Worm (Caenorhabditis elegans) whole organism, early embryonic: ENCODE data around the gene del-5.

Experiments used
- B0310.2 ChIP-seq: sonication (generic microtip); optimal IDR thresholded peaks from 2 replicates; lab custom pipeline; 2016; ENCODE audit warnings: mild to moderate bottlenecking, missing genetic modification characterization, missing compliant biosample characterization
- F13C5.2 ChIP-seq: sonication (generic microtip); optimal IDR thresholded peaks from 2 replicates; lab custom pipeline; 2017; ENCODE audit warnings: mild to moderate bottlenecking, missing genetic modification characterization, inconsistent platforms, missing compliant biosample characterization
- aly-1 ChIP-seq: sonication (generic microtip); optimal IDR thresholded peaks from 2 replicates; lab custom pipeline; 2016; ENCODE audit warnings: missing genetic modification characterization, missing compliant biosample characterization
- ama-1 ChIP-seq: fragments of 150-350 bp; optimal IDR thresholded peaks from 2 replicates; lab custom pipeline; 2014
- flt-1 ChIP-seq: fragments of 200-800 bp; sonication (Bioruptor generic); IDR thresholded peaks from 2 replicates; pipeline ENCODE4 v1.3.6; 2022; ENCODE audit warnings: missing genetic modification characterization, missing compliant biosample characterization
- hmg-4 ChIP-seq: fragments of 200-800 bp; sonication (Bioruptor generic); optimal IDR thresholded peaks from 2 replicates; lab custom pipeline; 2018; ENCODE audit warnings: mild to moderate bottlenecking, missing genetic modification characterization, missing compliant biosample characterization
- hnd-1 ChIP-seq: sonication (generic microtip); optimal IDR thresholded peaks from 2 replicates; lab custom pipeline; 2016; ENCODE audit warnings: missing genetic modification characterization, missing compliant biosample characterization
- scrt-1 ChIP-seq: fragments of 200-800 bp; sonication (Bioruptor generic); IDR thresholded peaks from 2 replicates; pipeline ENCODE4 v1.3.6; 2022; ENCODE audit warnings: missing genetic modification characterization, missing compliant biosample characterization
- sea-1 ChIP-seq: fragments of 200-800 bp; sonication (Bioruptor generic); conservative IDR thresholded peaks from 2 replicates; pipeline ENCODE4 v1.3.6; 2022; ENCODE audit warnings: missing genetic modification characterization, missing compliant biosample characterization
- tbx-11 ChIP-seq: fragments of 200-800 bp; sonication (Bioruptor generic); IDR thresholded peaks from 2 replicates; pipeline ENCODE4 v1.3.6; 2022; ENCODE audit warnings: missing genetic modification characterization, missing compliant biosample characterization
- tbx-37 ChIP-seq: fragments of 200-800 bp; sonication (Bioruptor generic); conservative IDR thresholded peaks from 2 replicates; pipeline ENCODE4 v1.3.6; 2022; ENCODE audit warnings: missing genetic modification reagents, missing genetic modification characterization, missing compliant biosample characterization

- no peak for TF ChIP-seq ama-1 (lab: Kevin White, UChicago)
- no peak for TF ChIP-seq tbx-11 (GFP tag; lab: Robert Waterston, UW)
- TF ChIP-seq hnd-1 (tag; lab: Kevin White, UChicago), result no peak
- no peak for TF ChIP-seq F13C5.2 (tag; lab: Kevin White, UChicago)
- no peak for TF ChIP-seq scrt-1
- no peak for TF ChIP-seq sea-1 (GFP tag; lab: Robert Waterston, UW)
- TF ChIP-seq tbx-37 (GFP tag; lab: Robert Waterston, UW), result no peak
- no peak for TF ChIP-seq aly-1
- no peak for TF ChIP-seq flt-1 (GFP tag; lab: Robert Waterston, UW)
- no peak for TF ChIP-seq B0310.2 (tag; lab: Kevin White, UChicago)
- TF ChIP-seq hmg-4, result no peak
Observed at ce11 chrX:11003701-11004100, 4.3 kb downstream of the del-5 start.
